Fruit fly (Drosophila melanogaster) whole organism, prepupa: ENCODE measurements around the gene CG32213.

ENCODE experiments used
- CG10631 ChIP-seq: fragments of 200-800 bp; sonication (Bioruptor generic); optimal IDR thresholded peaks from 2 replicates; lab custom pipeline; 2016; ENCODE audit warnings: missing biosample characterization, missing genetic modification characterization
- CG11762 ChIP-seq: fragments of 200-800 bp; sonication (Bioruptor generic); optimal IDR thresholded peaks from 3 replicates; lab custom pipeline; 2016; ENCODE audit warnings: missing biosample characterization, missing genetic modification characterization; ENCODE audit not compliant: insufficient read depth
- CG1621 ChIP-seq: fragments of 200-800 bp; sonication (Bioruptor generic); optimal IDR thresholded peaks from 3 replicates; lab custom pipeline; 2018; ENCODE audit warnings: missing biosample characterization, mild to moderate bottlenecking, missing genetic modification characterization
- CG3032 ChIP-seq: fragments of 200-800 bp; optimal IDR thresholded peaks from 2 replicates; lab custom pipeline; 2019; ENCODE audit warnings: missing biosample characterization, mild to moderate bottlenecking, missing genetic modification characterization, moderate library complexity
- CG6854 ChIP-seq: fragments of 200-800 bp; sonication (Bioruptor generic); optimal IDR thresholded peaks from 2 replicates; lab custom pipeline; 2017; ENCODE audit warnings: missing biosample characterization, mild to moderate bottlenecking, missing genetic modification characterization
- Eip78C ChIP-seq: fragments of 200-800 bp; sonication (Bioruptor generic); peaks from one replicate; lab custom pipeline; 2016; ENCODE audit warnings: missing biosample characterization, missing genetic modification characterization
- Gug ChIP-seq: fragments of 200-800 bp; sonication (Bioruptor generic); IDR thresholded peaks from 2 replicates; pipeline ENCODE4 v1.3.6; 2022; ENCODE audit warnings: missing biosample characterization, missing genetic modification characterization
- Hr39 ChIP-seq: fragments of 200-800 bp; sonication (Bioruptor generic); optimal IDR thresholded peaks from 2 replicates; lab custom pipeline; 2016; ENCODE audit warnings: missing biosample characterization, missing genetic modification characterization
- Sox14 ChIP-seq: fragments of 200-800 bp; sonication (Bioruptor generic); optimal IDR thresholded peaks from 3 replicates; lab custom pipeline; 2016; ENCODE audit warnings: missing biosample characterization, missing genetic modification characterization
- acj6 ChIP-seq: fragments of 200-800 bp; sonication (Bioruptor generic); optimal IDR thresholded peaks from 3 replicates; lab custom pipeline; 2016; ENCODE audit warnings: missing biosample characterization, missing genetic modification characterization
- fkh ChIP-seq: fragments of 200-800 bp; sonication (Bioruptor generic); optimal IDR thresholded peaks from 3 replicates; lab custom pipeline; 2017; ENCODE audit warnings: missing biosample characterization, mild to moderate bottlenecking, missing genetic modification characterization, moderate library complexity
- net ChIP-seq: fragments of 200-800 bp; sonication (Bioruptor generic); optimal IDR thresholded peaks from 3 replicates; lab custom pipeline; 2016; ENCODE audit warnings: missing biosample characterization, missing genetic modification characterization
- pdm3 ChIP-seq: fragments of 200-800 bp; sonication (Bioruptor generic); optimal IDR thresholded peaks from 3 replicates; lab custom pipeline; 2016; ENCODE audit warnings: missing biosample characterization, missing genetic modification characterization
- salr ChIP-seq, 2 experiments: fragments of 200-800 bp; sonication (Bioruptor generic); optimal IDR thresholded peaks; 3 replicates each; lab custom pipeline; 2016 to 2018; ENCODE audit warnings: missing biosample characterization in 2 of 2, missing genetic modification characterization in 2 of 2, mild to moderate bottlenecking in 1 of 2

DNA sequence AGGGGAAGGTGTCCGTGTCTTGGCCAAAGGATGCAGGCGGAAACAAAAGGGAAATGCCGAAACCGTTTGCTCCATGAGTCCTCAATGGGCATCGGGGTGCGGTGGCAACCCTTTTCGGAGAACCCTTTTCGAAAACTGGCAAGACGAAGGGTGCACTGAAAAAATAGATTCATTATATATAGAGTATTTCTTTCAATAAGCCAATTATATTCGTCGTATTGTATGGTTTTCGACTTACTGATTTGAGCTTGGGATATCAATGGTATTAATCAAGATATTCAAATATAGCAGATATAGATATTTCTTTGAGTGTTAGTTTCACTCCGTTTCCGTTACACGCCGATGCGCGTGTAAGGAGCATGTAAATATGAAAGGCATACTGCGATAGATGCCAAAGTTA lies 33.4 kb upstream of the CG32213 start:
- TF ChIP-seq CG11762 (GFP tag; lab: Kevin White, UChicago) (no peak), acj6 (GFP tag; lab: Kevin White, UChicago) (no peak), salr (GFP tag; optimal IDR thresholded peaks at IDR 0.05; lab: Kevin White, UChicago) (no peak), CG1621 (tag; lab: Kevin White, UChicago) (no peak), Gug (GFP tag; lab: Robert Waterston, UW) (no peak), fkh (no peak), net (GFP tag; lab: Kevin White, UChicago) (no peak), Hr39 (GFP tag; lab: Kevin White, UChicago) (no peak), CG6854 (GFP tag; lab: Kevin White, UChicago) (no peak), Eip78C (GFP tag; lab: Kevin White, UChicago) (peak; percentile 72), CG10631 (peak; percentile 7), CG3032 (tag; lab: Kevin White, UChicago) (no peak), pdm3 (no peak), Sox14 (GFP tag; lab: Kevin White, UChicago) (no peak)
